Fruit fly (Drosophila melanogaster): ENCODE data around the gene CG42688.

CG42688 gene

dm6 chr2L:19133465-19134365 is 48.9 kb downstream of the CG42688 start, which contains the start of gene brat (continued):
- TF ChIP-seq CG2712 (tag; optimal IDR thresholded peaks at IDR 0.05) = peak; percentile 61
- TF ChIP-seq cato (GFP tag; optimal IDR thresholded peaks at IDR 0.05; ENCODE audit: borderline replicate concordance) = peak; percentile 1
- TF ChIP-seq ind (GFP tag; optimal IDR thresholded peaks at IDR 0.05) = peak; percentile 63
- TF ChIP-seq Gug (GFP tag; IDR thresholded peaks at IDR 0.05) = peak; percentile 21; the same call in 1 of the 4 replicates
- no peak for TF ChIP-seq ac (GFP tag; optimal IDR thresholded peaks at IDR 0.05)
- peak; percentile 5 for TF ChIP-seq chn (GFP tag; optimal IDR thresholded peaks at IDR 0.05)
- peak; percentile 21; the same call in 1 of the 3 replicates for TF ChIP-seq ci (GFP tag; IDR thresholded peaks at IDR 0.05)
- TF ChIP-seq ftz-f1 (GFP tag; optimal IDR thresholded peaks at IDR 0.05) = no peak
- TF ChIP-seq dmrt99B (tag; optimal IDR thresholded peaks at IDR 0.05) = peak; percentile 5
- TF ChIP-seq CG8359 (GFP tag; optimal IDR thresholded peaks at IDR 0.05; ENCODE audit: borderline replicate concordance) = peak; percentile 68
- TF ChIP-seq CG14441 (GFP tag; IDR thresholded peaks at IDR 0.05) = no peak; the same call in 1 of the 2 replicates
- peak; percentile 61 for TF ChIP-seq grau (tag; optimal IDR thresholded peaks at IDR 0.05)
- TF ChIP-seq lmd (GFP tag; IDR thresholded peaks at IDR 0.05) = peak; percentile 38; the same call in 1 of the 2 replicates
- peak; percentile 73 for TF ChIP-seq mam (GFP tag; optimal IDR thresholded peaks at IDR 0.05)
- TF ChIP-seq CG6854 (GFP tag; optimal IDR thresholded peaks at IDR 0.05) = no peak
- TF ChIP-seq pum (GFP tag; optimal IDR thresholded peaks at IDR 0.05) = peak; percentile 40
- TF ChIP-seq Taf1 (GFP tag; IDR thresholded peaks at IDR 0.05) = 0 out of 2 replicates have a peak, but pooled peaks have one; percentile 40
- TF ChIP-seq CG7963 (GFP tag; IDR thresholded peaks at IDR 0.05; ENCODE audit: partially characterized antibody) = peak; percentile 78
- TF ChIP-seq CG18599 (GFP tag; optimal IDR thresholded peaks at IDR 0.05) = peak; percentile 49
- TF ChIP-seq PHDP (tag; optimal IDR thresholded peaks at IDR 0.05) = peak; percentile 40
- no peak for TF ChIP-seq lbe (GFP tag; optimal IDR thresholded peaks at IDR 0.05)
- TF ChIP-seq CG1529 (GFP tag; optimal IDR thresholded peaks at IDR 0.05) = no peak
- no peak for TF ChIP-seq CG12744 (GFP tag; optimal IDR thresholded peaks at IDR 0.05)
- no peak for TF ChIP-seq MESR4 (GFP tag; optimal IDR thresholded peaks at IDR 0.05)
- TF ChIP-seq Bgb (GFP tag; IDR thresholded peaks at IDR 0.05; ENCODE audit: partially characterized antibody) = peak; percentile 85
- no peak for TF ChIP-seq Hey (tag; optimal IDR thresholded peaks at IDR 0.05)
- TF ChIP-seq Atf-2 (GFP tag; optimal IDR thresholded peaks at IDR 0.05) = peak; percentile 44
- TF ChIP-seq CG12071 (GFP tag; optimal IDR thresholded peaks at IDR 0.05) = no peak
- TF ChIP-seq CG16815 (GFP tag; optimal IDR thresholded peaks at IDR 0.05) = no peak
- TF ChIP-seq CG12391 (tag; optimal IDR thresholded peaks at IDR 0.05) = peak; percentile 59
- peak; percentile 22 for TF ChIP-seq Sox102F (GFP tag; optimal IDR thresholded peaks at IDR 0.05)
- no peak for TF ChIP-seq CG10274 (GFP tag; optimal IDR thresholded peaks at IDR 0.05)
- TF ChIP-seq NFAT (GFP tag; IDR thresholded peaks at IDR 0.05) = peak; percentile 29; the same call in 1 of the 2 replicates
- TF ChIP-seq CG12219 (GFP tag; optimal IDR thresholded peaks at IDR 0.05) = no peak
- no peak for TF ChIP-seq eve (GFP tag; optimal IDR thresholded peaks at IDR 0.05)
- peak; percentile 84 for TF ChIP-seq Doc3 (GFP tag; IDR thresholded peaks at IDR 0.05; ENCODE audit: partially characterized antibody)
- TF ChIP-seq ham (GFP tag; IDR thresholded peaks at IDR 0.05) = no peak
- no peak for TF ChIP-seq ken (GFP tag; IDR thresholded peaks at IDR 0.05)
- TF ChIP-seq eyg (GFP tag; optimal IDR thresholded peaks at IDR 0.05) = peak; percentile 39
- TF ChIP-seq CG13123 (GFP tag; optimal IDR thresholded peaks at IDR 0.05) = no peak
- TF ChIP-seq Dref (GFP tag; IDR thresholded peaks at IDR 0.05) = peak; percentile 72
- peak; percentile 15; the same call in 1 of the 2 replicates for TF ChIP-seq seq (GFP tag; IDR thresholded peaks at IDR 0.05)
- 0 out of 2 replicates have a peak, but pooled peaks have one; percentile 21 for TF ChIP-seq Drgx (GFP tag; IDR thresholded peaks at IDR 0.05)
- peak; percentile 95 for TF ChIP-seq CG16813 (GFP tag; IDR thresholded peaks at IDR 0.05; ENCODE audit: partially characterized antibody)
- peak in 1 of 3 experiments; percentile 48 for TF ChIP-seq lola (GFP tag; optimal IDR thresholded peaks at IDR 0.05)
- TF ChIP-seq so (GFP tag; IDR thresholded peaks at IDR 0.05) = no peak
- no peak for TF ChIP-seq Optix (GFP tag; IDR thresholded peaks at IDR 0.05)
- TF ChIP-seq CG6791 (GFP tag; IDR thresholded peaks at IDR 0.05; ENCODE audit: partially characterized antibody) = peak; percentile 87

Data from whole organism, embryonic.